Worm (Caenorhabditis elegans) whole organism, late embryonic: Measurements from ENCODE around the gene hot-1.

Experiments used
- ceh-18 ChIP-seq: sonication (generic microtip); optimal IDR thresholded peaks from 2 replicates; lab custom pipeline; 2016; ENCODE audit warnings: missing genetic modification characterization, missing compliant biosample characterization
- dve-1 ChIP-seq: sonication (generic microtip); optimal IDR thresholded peaks from 2 replicates; lab custom pipeline; 2017; ENCODE audit warnings: antibody characterized with exemption, mild to moderate bottlenecking, missing genetic modification characterization, missing compliant biosample characterization
- fkh-10 ChIP-seq: fragments of 150-350 bp; optimal IDR thresholded peaks from 2 replicates; lab custom pipeline; 2014; ENCODE audit warnings: missing biosample characterization, missing genetic modification reagents, missing genetic modification characterization
- nfya-1 ChIP-seq: sonication (generic microtip); optimal IDR thresholded peaks from 2 replicates; lab custom pipeline; 2017; ENCODE audit warnings: missing genetic modification characterization, mild to moderate bottlenecking, missing compliant biosample characterization, antibody characterized with exemption, moderate library complexity
- pha-2 ChIP-seq: sonication (generic microtip); optimal IDR thresholded peaks from 2 replicates; lab custom pipeline; 2017; ENCODE audit warnings: mild to moderate bottlenecking, missing genetic modification characterization, missing compliant biosample characterization
- pqm-1 ChIP-seq: sonication (generic microtip); optimal IDR thresholded peaks from 2 replicates; lab custom pipeline; 2016; ENCODE audit warnings: missing genetic modification characterization, missing compliant biosample characterization
- rnt-1 ChIP-seq: sonication (generic microtip); optimal IDR thresholded peaks from 2 replicates; lab custom pipeline; 2016; ENCODE audit warnings: missing genetic modification characterization, missing compliant biosample characterization
- ztf-16 ChIP-seq: sonication (generic microtip); optimal IDR thresholded peaks from 2 replicates; lab custom pipeline; 2017; ENCODE audit warnings: missing genetic modification characterization, missing compliant biosample characterization

DNA sequence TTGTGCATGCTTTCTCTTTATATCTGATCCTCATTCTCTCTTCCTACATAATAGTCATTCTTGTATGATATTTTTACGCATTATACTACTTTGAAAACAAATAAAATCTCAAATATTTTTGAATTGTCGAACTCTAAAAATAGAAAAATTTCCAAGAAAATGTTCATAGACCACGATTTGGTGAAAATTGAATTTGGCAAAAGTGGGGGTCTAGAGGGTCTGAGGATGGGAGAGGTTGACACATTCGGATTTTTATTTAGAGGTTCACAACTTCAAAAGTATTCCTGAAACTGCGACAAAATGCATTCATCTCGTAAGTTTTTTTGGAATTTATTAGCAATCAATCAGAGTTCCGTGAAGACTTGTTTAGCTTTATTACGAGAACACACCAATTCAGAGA lies 21.0 kb upstream of the hot-1 start, which contains the start of gene glb-22:
- TF ChIP-seq ceh-18 (tag; lab: Kevin White, UChicago), result no peak
- no peak for TF ChIP-seq fkh-10
- TF ChIP-seq pha-2 (tag; lab: Kevin White, UChicago), result no peak
- no peak for TF ChIP-seq pqm-1 (tag; lab: Kevin White, UChicago)
- TF ChIP-seq rnt-1 (tag; lab: Kevin White, UChicago), result no peak
- TF ChIP-seq nfya-1 (tag; lab: Kevin White, UChicago), result no peak
- TF ChIP-seq ztf-16 (tag; lab: Kevin White, UChicago), result no peak
- TF ChIP-seq dve-1 (tag; lab: Kevin White, UChicago), result no peak
